Worm (Caenorhabditis elegans) whole organism, early embryonic: ENCODE data around the gene lbp-3.

Source experiments
- B0310.2 ChIP-seq: sonication (generic microtip); optimal IDR thresholded peaks from 2 replicates; lab custom pipeline; 2016; ENCODE audit warnings: mild to moderate bottlenecking, missing genetic modification characterization, missing compliant biosample characterization
- F13C5.2 ChIP-seq: sonication (generic microtip); optimal IDR thresholded peaks from 2 replicates; lab custom pipeline; 2017; ENCODE audit warnings: mild to moderate bottlenecking, missing genetic modification characterization, inconsistent platforms, missing compliant biosample characterization
- aly-1 ChIP-seq: sonication (generic microtip); optimal IDR thresholded peaks from 2 replicates; lab custom pipeline; 2016; ENCODE audit warnings: missing genetic modification characterization, missing compliant biosample characterization
- ama-1 ChIP-seq: fragments of 150-350 bp; optimal IDR thresholded peaks from 2 replicates; lab custom pipeline; 2014
- ceh-13 ChIP-seq: fragments of 200-800 bp; sonication (Bioruptor generic); optimal IDR thresholded peaks from 2 replicates; lab custom pipeline; 2018; ENCODE audit warnings: mild to moderate bottlenecking, missing genetic modification characterization, missing compliant biosample characterization
- ceh-36 ChIP-seq: sonication (generic microtip); optimal IDR thresholded peaks from 2 replicates; lab custom pipeline; 2016; ENCODE audit warnings: missing genetic modification characterization, inconsistent platforms, missing compliant biosample characterization
- flt-1 ChIP-seq: fragments of 200-800 bp; sonication (Bioruptor generic); IDR thresholded peaks from 2 replicates; pipeline ENCODE4 v1.3.6; 2022; ENCODE audit warnings: missing genetic modification characterization, missing compliant biosample characterization
- hmbx-1 ChIP-seq: sonication (generic microtip); optimal IDR thresholded peaks from 2 replicates; lab custom pipeline; 2016; ENCODE audit warnings: mild to moderate bottlenecking, missing genetic modification characterization, missing compliant biosample characterization
- hmg-4 ChIP-seq: fragments of 200-800 bp; sonication (Bioruptor generic); optimal IDR thresholded peaks from 2 replicates; lab custom pipeline; 2018; ENCODE audit warnings: mild to moderate bottlenecking, missing genetic modification characterization, missing compliant biosample characterization
- hnd-1 ChIP-seq: sonication (generic microtip); optimal IDR thresholded peaks from 2 replicates; lab custom pipeline; 2016; ENCODE audit warnings: missing genetic modification characterization, missing compliant biosample characterization
- scrt-1 ChIP-seq: fragments of 200-800 bp; sonication (Bioruptor generic); IDR thresholded peaks from 2 replicates; pipeline ENCODE4 v1.3.6; 2022; ENCODE audit warnings: missing genetic modification characterization, missing compliant biosample characterization
- tbx-37 ChIP-seq: fragments of 200-800 bp; sonication (Bioruptor generic); conservative IDR thresholded peaks from 2 replicates; pipeline ENCODE4 v1.3.6; 2022; ENCODE audit warnings: missing genetic modification reagents, missing genetic modification characterization, missing compliant biosample characterization

DNA sequence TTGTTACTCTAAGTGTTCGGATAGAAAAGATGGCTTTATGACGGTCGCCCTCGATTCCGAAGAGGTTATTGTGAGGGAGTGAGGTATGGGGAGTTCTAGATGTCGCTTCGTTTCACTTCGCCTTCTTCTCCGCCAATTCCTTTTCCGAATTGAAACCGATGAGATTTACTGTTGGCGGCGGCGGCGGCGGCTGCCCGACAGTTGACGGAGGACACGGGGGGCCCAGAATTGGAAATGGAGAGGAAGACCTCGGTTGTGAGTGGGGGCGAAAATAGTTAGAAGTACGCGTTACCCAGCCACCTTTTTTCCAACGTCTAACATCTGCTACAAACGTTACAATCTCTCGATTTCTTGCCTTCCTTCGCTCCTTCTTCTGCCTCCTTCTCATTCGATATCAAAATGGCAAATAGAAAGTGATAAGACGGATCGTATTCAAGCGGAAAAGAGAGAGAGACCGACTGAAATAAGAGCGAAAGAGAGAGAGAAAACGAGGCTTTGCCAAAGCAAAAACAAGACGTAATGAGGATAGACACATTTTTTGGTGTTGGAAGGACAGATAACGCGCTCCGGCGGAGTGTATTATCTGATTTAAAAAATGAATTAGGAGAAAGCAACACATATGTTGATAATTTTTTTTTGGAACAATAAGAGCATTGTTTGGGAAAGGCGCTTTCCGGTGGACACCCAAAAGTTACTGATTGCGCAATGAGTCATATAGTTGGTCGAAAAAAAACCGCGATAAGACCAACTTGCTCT lies 39.0 kb upstream of the lbp-3 start:
- no peak for TF ChIP-seq hnd-1
- no peak for TF ChIP-seq ama-1 (lab: Kevin White, UChicago)
- TF ChIP-seq aly-1 (tag; lab: Kevin White, UChicago), result no peak
- TF ChIP-seq hmg-4 (GFP tag; lab: Kevin White, UChicago), result no peak
- no peak for TF ChIP-seq F13C5.2 (tag; lab: Kevin White, UChicago)
- no peak for TF ChIP-seq hmbx-1 (tag; lab: Kevin White, UChicago)
- TF ChIP-seq ceh-36, result no peak
- TF ChIP-seq scrt-1 (GFP tag; lab: Robert Waterston, UW), result no peak
- no peak for TF ChIP-seq B0310.2
- TF ChIP-seq ceh-13 (GFP tag; lab: Kevin White, UChicago), result no peak
- no peak for TF ChIP-seq flt-1 (GFP tag; lab: Robert Waterston, UW)
- no peak for TF ChIP-seq tbx-37 (GFP tag; lab: Robert Waterston, UW)
